Worm (Caenorhabditis elegans) whole organism, L3 larva: ENCODE measurements around the gene T20D3.5.
"Not testable (repeated sequence)": the region's sequence is repeated elsewhere in the genome, so short reads cannot be mapped to it uniquely, and the experiment has no call there.

Experiments used
- ZK546.5 ChIP-seq: sonication (generic microtip); optimal IDR thresholded peaks from 2 replicates; lab custom pipeline; 2017; ENCODE audit warnings: missing biosample characterization, missing genetic modification characterization
- aly-2 ChIP-seq: fragments of 150-350 bp; optimal IDR thresholded peaks from 2 replicates; lab custom pipeline; 2014; ENCODE audit warnings: missing biosample characterization, missing genetic modification characterization
- ceh-28 ChIP-seq: fragments of 150-350 bp; optimal IDR thresholded peaks from 2 replicates; lab custom pipeline; 2014; ENCODE audit warnings: missing biosample characterization, missing genetic modification reagents, missing genetic modification characterization
- ceh-9 ChIP-seq: sonication (generic microtip); optimal IDR thresholded peaks from 2 replicates; lab custom pipeline; 2018; ENCODE audit warnings: missing biosample characterization, missing genetic modification characterization
- daf-12 ChIP-seq: fragments of 150-350 bp; optimal IDR thresholded peaks from 2 replicates; lab custom pipeline; 2014; ENCODE audit warnings: missing biosample characterization, missing genetic modification reagents, missing genetic modification characterization
- egl-27 ChIP-seq: sonication (generic microtip); optimal IDR thresholded peaks from 4 replicates; lab custom pipeline; 2017; ENCODE audit warnings: missing biosample characterization, missing genetic modification reagents, missing genetic modification characterization
- egl-5 ChIP-seq: fragments of 150-350 bp; optimal IDR thresholded peaks from 2 replicates; lab custom pipeline; 2017; ENCODE audit warnings: missing biosample characterization, missing genetic modification reagents, missing genetic modification characterization, inconsistent platforms
- elt-1 ChIP-seq: fragments of 150-350 bp; optimal IDR thresholded peaks from 2 replicates; lab custom pipeline; 2014; ENCODE audit warnings: missing biosample characterization, missing genetic modification characterization
- elt-2 ChIP-seq: sonication (generic microtip); optimal IDR thresholded peaks from 2 replicates; lab custom pipeline; 2016; ENCODE audit warnings: missing genetic modification reagents, mild to moderate bottlenecking, missing genetic modification characterization, missing compliant biosample characterization
- fkh-10 ChIP-seq: sonication (generic microtip); optimal IDR thresholded peaks from 2 replicates; lab custom pipeline; 2017; ENCODE audit warnings: missing biosample characterization, missing genetic modification reagents, missing genetic modification characterization
- fkh-2 ChIP-seq: fragments of 150-350 bp; optimal IDR thresholded peaks from 2 replicates; lab custom pipeline; 2014; ENCODE audit warnings: missing biosample characterization, missing genetic modification reagents, missing genetic modification characterization
- fos-1 ChIP-seq: fragments of 150-350 bp; optimal IDR thresholded peaks from 2 replicates; lab custom pipeline; 2014; ENCODE audit warnings: missing biosample characterization, missing genetic modification characterization
- hmg-11 ChIP-seq: sonication (generic microtip); optimal IDR thresholded peaks from 2 replicates; lab custom pipeline; 2016; ENCODE audit warnings: missing genetic modification characterization, missing compliant biosample characterization
- jun-1 ChIP-seq: fragments of 150-350 bp; optimal IDR thresholded peaks from 2 replicates; lab custom pipeline; 2014; ENCODE audit warnings: missing biosample characterization, missing genetic modification reagents, missing genetic modification characterization
- lin-15B ChIP-seq: fragments of 150-350 bp; optimal IDR thresholded peaks from 2 replicates; lab custom pipeline; 2014; ENCODE audit warnings: missing biosample characterization, missing genetic modification characterization
- lin-39 ChIP-seq: fragments of 150-350 bp; optimal IDR thresholded peaks from 2 replicates; lab custom pipeline; 2018; ENCODE audit warnings: missing biosample characterization, missing genetic modification reagents, missing genetic modification characterization
- mdl-1 ChIP-seq: fragments of 150-350 bp; optimal IDR thresholded peaks from 2 replicates; lab custom pipeline; 2014; ENCODE audit warnings: missing biosample characterization, missing genetic modification characterization
- nfya-1 ChIP-seq: sonication (generic microtip); optimal IDR thresholded peaks from 2 replicates; lab custom pipeline; 2017; ENCODE audit warnings: missing genetic modification characterization, mild to moderate bottlenecking, missing compliant biosample characterization, antibody characterized with exemption, moderate library complexity; ENCODE audit not compliant: insufficient read depth
- nhr-11 ChIP-seq: fragments of 150-350 bp; optimal IDR thresholded peaks from 2 replicates; lab custom pipeline; 2014; ENCODE audit warnings: missing biosample characterization, missing genetic modification characterization
- nhr-12 ChIP-seq: fragments of 150-350 bp; optimal IDR thresholded peaks from 2 replicates; lab custom pipeline; 2014; ENCODE audit warnings: missing biosample characterization, missing genetic modification characterization
- nhr-25 ChIP-seq: sonication (generic microtip); optimal IDR thresholded peaks from 2 replicates; lab custom pipeline; 2017; ENCODE audit warnings: missing biosample characterization, missing genetic modification characterization
- nhr-28 ChIP-seq: fragments of 150-350 bp; optimal IDR thresholded peaks from 2 replicates; lab custom pipeline; 2014; ENCODE audit warnings: missing biosample characterization, missing genetic modification characterization
- nhr-43 ChIP-seq: sonication (generic microtip); optimal IDR thresholded peaks from 2 replicates; lab custom pipeline; 2016; ENCODE audit warnings: mild to moderate bottlenecking, missing genetic modification characterization, missing compliant biosample characterization; ENCODE audit not compliant: poor library complexity, severe bottlenecking
- nhr-67 ChIP-seq: fragments of 150-350 bp; optimal IDR thresholded peaks from 2 replicates; lab custom pipeline; 2014; ENCODE audit warnings: missing biosample characterization, missing genetic modification characterization
- nhr-76 ChIP-seq: fragments of 150-350 bp; sonication (generic microtip); optimal IDR thresholded peaks from 5 replicates; lab custom pipeline; 2014; ENCODE audit warnings: missing biosample characterization, missing genetic modification characterization
- pha-4 ChIP-seq: fragments of 150-350 bp; optimal IDR thresholded peaks from 2 replicates; lab custom pipeline; 2014; ENCODE audit warnings: missing biosample characterization, missing genetic modification reagents, missing genetic modification characterization
- pqm-1 ChIP-seq: fragments of 150-350 bp; optimal IDR thresholded peaks from 2 replicates; lab custom pipeline; 2017; ENCODE audit warnings: missing biosample characterization, missing genetic modification characterization, inconsistent platforms
- sea-2 ChIP-seq: fragments of 150-350 bp; sonication (generic microtip); optimal IDR thresholded peaks from 4 replicates; lab custom pipeline; 2014; ENCODE audit warnings: missing biosample characterization, missing genetic modification reagents, missing genetic modification characterization
- skn-1 ChIP-seq: fragments of 150-350 bp; optimal IDR thresholded peaks from 2 replicates; lab custom pipeline; 2014; ENCODE audit warnings: missing biosample characterization, missing genetic modification characterization
- snpc-4 ChIP-seq: fragments of 150-350 bp; optimal IDR thresholded peaks from 2 replicates; lab custom pipeline; 2014; ENCODE audit warnings: missing biosample characterization, missing genetic modification characterization
- tbx-2 ChIP-seq: sonication (generic microtip); optimal IDR thresholded peaks from 2 replicates; lab custom pipeline; 2016; ENCODE audit warnings: mild to moderate bottlenecking, missing genetic modification characterization, missing compliant biosample characterization
- unc-39 ChIP-seq: sonication (generic microtip); optimal IDR thresholded peaks from 4 replicates; lab custom pipeline; 2017; ENCODE audit warnings: missing biosample characterization, missing genetic modification characterization
- unc-62 ChIP-seq: fragments of 150-350 bp; sonication (generic microtip); optimal IDR thresholded peaks from 4 replicates; lab custom pipeline; 2014; ENCODE audit warnings: missing biosample characterization, missing genetic modification reagents, missing genetic modification characterization
- zag-1 ChIP-seq: fragments of 150-350 bp; optimal IDR thresholded peaks from 2 replicates; lab custom pipeline; 2014; ENCODE audit warnings: missing biosample characterization, missing genetic modification characterization

The T20D3.5 gene

ce11 chrIV:9303994-9304393 is 32.8 kb upstream of the T20D3.5 start, which contains the start of gene F49C12.4:
Gene F49C12.4, minus strand, starts transcription at chrIV:9304094.
- no peak for TF ChIP-seq skn-1 (tag; lab: Kevin White, UChicago)
- TF ChIP-seq aly-2 (tag; lab: Kevin White, UChicago): no peak
- no peak for TF ChIP-seq unc-39 (tag; lab: Kevin White, UChicago)
- no peak for TF ChIP-seq fkh-2 (tag; lab: Kevin White, UChicago)
- TF ChIP-seq daf-12 (tag; lab: Kevin White, UChicago): no peak
- TF ChIP-seq nhr-25 (tag; lab: Kevin White, UChicago): no peak
- no peak for TF ChIP-seq tbx-2 (tag; lab: Kevin White, UChicago)
- TF ChIP-seq pha-4 (tag; lab: Kevin White, UChicago): no peak
- no peak for TF ChIP-seq nhr-12 (tag; lab: Kevin White, UChicago)
- TF ChIP-seq unc-62 (GFP tag; lab: Kevin White, UChicago): no peak
- no peak for TF ChIP-seq egl-5
- TF ChIP-seq ceh-9 (tag; lab: Kevin White, UChicago): no peak
- TF ChIP-seq snpc-4 (tag; lab: Kevin White, UChicago): no peak
- TF ChIP-seq jun-1 (tag; lab: Kevin White, UChicago): no peak
- no peak for TF ChIP-seq zag-1 (tag; lab: Kevin White, UChicago)
- TF ChIP-seq hmg-11 (tag; lab: Kevin White, UChicago): no peak
- TF ChIP-seq fkh-10: no peak

DNA sequence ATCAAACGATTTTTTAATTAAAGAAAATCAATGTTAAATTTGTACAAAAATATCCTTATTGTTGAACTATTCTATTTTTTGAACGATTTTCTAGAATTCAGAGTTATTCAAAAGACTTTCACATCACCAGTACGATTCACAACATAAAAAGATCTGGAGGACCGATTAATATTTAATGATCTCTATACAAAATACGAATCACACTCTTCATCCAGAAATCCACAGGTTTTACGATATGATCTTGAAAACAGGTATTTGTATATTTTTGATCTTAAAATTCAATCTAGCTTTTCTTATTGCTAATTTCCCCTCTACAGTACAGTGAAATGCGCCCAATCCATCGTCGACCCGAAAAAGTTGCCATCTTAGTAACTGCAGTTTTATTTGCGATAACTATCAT is 32.2 kb upstream of the T20D3.5 start, which contains the start of gene F49C12.5:
TSS of gene F49C12.5 (plus strand) at position 301 of the 400 bp plus-strand sequence.
- TF ChIP-seq unc-39 (tag; lab: Kevin White, UChicago): no peak
- no peak for TF ChIP-seq lin-15B (tag; lab: Kevin White, UChicago)
- TF ChIP-seq fkh-2 (tag; lab: Kevin White, UChicago): no peak
- no peak for TF ChIP-seq unc-62 (GFP tag; lab: Kevin White, UChicago)
- no peak for TF ChIP-seq ZK546.5 (tag; lab: Kevin White, UChicago)
- TF ChIP-seq pqm-1 (tag; lab: Kevin White, UChicago): no peak
- no peak for TF ChIP-seq jun-1 (tag; lab: Kevin White, UChicago)
- TF ChIP-seq egl-27 (tag; lab: Kevin White, UChicago): no peak
- no peak for TF ChIP-seq ceh-28 (tag; lab: Kevin White, UChicago)
- no peak for TF ChIP-seq elt-1 (tag; lab: Kevin White, UChicago)
- TF ChIP-seq mdl-1 (tag; lab: Kevin White, UChicago): no peak
- no peak for TF ChIP-seq nhr-43
- TF ChIP-seq nhr-67 (tag; lab: Kevin White, UChicago): no peak

- no peak for TF ChIP-seq pha-4 (tag; lab: Kevin White, UChicago)
- TF ChIP-seq daf-12 (tag; lab: Kevin White, UChicago): no peak
- TF ChIP-seq nhr-28 (tag; lab: Kevin White, UChicago): no peak
- no peak for TF ChIP-seq nfya-1 (tag; lab: Kevin White, UChicago)
- TF ChIP-seq fkh-10: no peak
- TF ChIP-seq fos-1 (tag; lab: Kevin White, UChicago): no peak
Measured at ce11 chrIV:9308975-9309374, 27.9 kb upstream of the T20D3.5 start, which contains the start of gene F49C12.6. Gene F49C12.6, minus strand, starts transcription at chrIV:9309075.

- peak; percentile 3 for TF ChIP-seq pha-4 (tag; lab: Kevin White, UChicago)
- peak; percentile 89 for TF ChIP-seq elt-2 (tag; lab: Kevin White, UChicago)
- TF ChIP-seq nhr-11 (tag; lab: Kevin White, UChicago): no peak
- TF ChIP-seq jun-1 (tag; lab: Kevin White, UChicago): peak; percentile 57
- TF ChIP-seq pqm-1 (tag; lab: Kevin White, UChicago): peak; percentile 73
- no peak for TF ChIP-seq ceh-9 (tag; lab: Kevin White, UChicago)
Measured at ce11 chrIV:9310935-9311566, 25.8 kb upstream of the T20D3.5 start.

ce11 chrIV:9312827-9313226 is 24.0 kb upstream of the T20D3.5 start, which contains the start of gene F49C12.7:
Gene F49C12.7, minus strand, starts transcription at chrIV:9312927.
- TF ChIP-seq nhr-76 (tag; lab: Kevin White, UChicago); sea-2; lin-39 (tag; lab: Kevin White, UChicago): not testable (repeated sequence)
